Worm (Caenorhabditis elegans) whole organism, dauer: Measurements from ENCODE around the gene T16G12.3.

Experiments
- unc-62 ChIP-seq: sonication (generic microtip); optimal IDR thresholded peaks from 2 replicates; lab custom pipeline; 2017; ENCODE audit warnings: missing biosample characterization, missing genetic modification reagents, missing genetic modification characterization

The T16G12.3 gene

ce11 chrIII:10090685-10091084 is 40.3 kb downstream of the T16G12.3 start, which contains the start of gene gtf-2H2C:
Gene gtf-2H2C, minus strand, starts transcription at chrIII:10090785.
- TF ChIP-seq unc-62 (GFP tag; lab: Kevin White, UChicago), result no peak

ce11 chrIII:10093093-10093492 is 42.7 kb downstream of the T16G12.3 start:
- no peak for TF ChIP-seq unc-62 (GFP tag; lab: Kevin White, UChicago)

ce11 chrIII:10094538-10094937 is 44.1 kb downstream of the T16G12.3 start:
- TF ChIP-seq unc-62 (GFP tag; lab: Kevin White, UChicago), result no peak

ce11 chrIII:10095377-10095776 is 45.0 kb downstream of the T16G12.3 start:
- TF ChIP-seq unc-62 (GFP tag; lab: Kevin White, UChicago), result no peak

ce11 chrIII:10096525-10096972 is 46.1 kb downstream of the T16G12.3 start:
- no peak for TF ChIP-seq unc-62 (GFP tag; lab: Kevin White, UChicago)

- TF ChIP-seq unc-62 (GFP tag; lab: Kevin White, UChicago), result no peak
Observed at ce11 chrIII:10097981-10098380, 47.6 kb downstream of the T16G12.3 start, which contains the start of gene spop-1. Gene spop-1, minus strand, starts transcription at chrIII:10098081.

ce11 chrIII:10101352-10101751 is 50.9 kb downstream of the T16G12.3 start, which contains the start of gene kel-10:
Gene kel-10, minus strand, starts transcription at chrIII:10101452.
- no peak for TF ChIP-seq unc-62 (GFP tag; lab: Kevin White, UChicago)
